Fruit fly (Drosophila melanogaster) whole organism, embryonic: Measurements from ENCODE around the gene CG43072.

Experiments
- Asciz ChIP-seq: fragments of 200-800 bp; sonication (Bioruptor generic); optimal IDR thresholded peaks from 2 replicates; lab custom pipeline; 2017; ENCODE audit warnings: missing biosample characterization, mild to moderate bottlenecking, missing genetic modification characterization, missing genetic modification reagents
- Bgb ChIP-seq: fragments of 200-800 bp; sonication (Bioruptor generic); IDR thresholded peaks from 2 replicates; pipeline ENCODE4 v1.3.6; 2022; ENCODE audit warnings: missing biosample characterization, missing genetic modification characterization; ENCODE audit not compliant: partially characterized antibody
- C15 ChIP-seq: fragments of 200-800 bp; sonication (Bioruptor generic); IDR thresholded peaks from 3 replicates; pipeline ENCODE4 v1.3.6; 2022; ENCODE audit warnings: missing biosample characterization, missing genetic modification characterization
- CG10209 ChIP-seq: fragments of 200-800 bp; sonication (Bioruptor generic); optimal IDR thresholded peaks from 3 replicates; lab custom pipeline; 2017; ENCODE audit warnings: missing biosample characterization, mild to moderate bottlenecking, missing genetic modification characterization, missing genetic modification reagents
- CG11695 ChIP-seq: fragments of 200-800 bp; sonication (Bioruptor generic); IDR thresholded peaks from 3 replicates; pipeline ENCODE4 v1.3.6; 2022; ENCODE audit warnings: missing biosample characterization, missing genetic modification characterization
- CG12071 ChIP-seq: fragments of 200-800 bp; sonication (Bioruptor generic); optimal IDR thresholded peaks from 3 replicates; lab custom pipeline; 2018; ENCODE audit warnings: missing biosample characterization, mild to moderate bottlenecking, missing genetic modification characterization
- CG12744 ChIP-seq: fragments of 200-800 bp; sonication (Bioruptor generic); optimal IDR thresholded peaks from 2 replicates; lab custom pipeline; 2016; ENCODE audit warnings: missing biosample characterization, missing genetic modification characterization
- CG12769 ChIP-seq: fragments of 200-800 bp; sonication (Bioruptor generic); optimal IDR thresholded peaks from 2 replicates; lab custom pipeline; 2019; ENCODE audit warnings: missing biosample characterization, mild to moderate bottlenecking, missing genetic modification characterization, moderate library complexity
- CG14441 ChIP-seq: fragments of 200-800 bp; sonication (Bioruptor generic); IDR thresholded peaks from 2 replicates; pipeline ENCODE4 v1.3.6; 2022; ENCODE audit warnings: missing biosample characterization, missing genetic modification characterization
- CG15514 ChIP-seq: fragments of 200-800 bp; sonication (Bioruptor generic); optimal IDR thresholded peaks from 3 replicates; lab custom pipeline; 2017; ENCODE audit warnings: missing biosample characterization, missing genetic modification characterization, mild to moderate bottlenecking, moderate library complexity, missing genetic modification reagents
- CG17568 ChIP-seq: fragments of 200-800 bp; sonication (Bioruptor generic); optimal IDR thresholded peaks from 2 replicates; lab custom pipeline; 2018; ENCODE audit warnings: missing biosample characterization, mild to moderate bottlenecking, missing genetic modification characterization, moderate library complexity
- CG17829 ChIP-seq: fragments of 200-800 bp; optimal IDR thresholded peaks from 2 replicates; lab custom pipeline; 2019; ENCODE audit warnings: missing biosample characterization, mild to moderate bottlenecking, missing genetic modification characterization, moderate library complexity
- CG1832 ChIP-seq: fragments of 200-800 bp; sonication (Bioruptor generic); optimal IDR thresholded peaks from 2 replicates; lab custom pipeline; 2017; ENCODE audit warnings: missing biosample characterization, mild to moderate bottlenecking, missing genetic modification characterization, inconsistent platforms
- CG6854 ChIP-seq: fragments of 200-800 bp; sonication (Bioruptor generic); optimal IDR thresholded peaks from 3 replicates; lab custom pipeline; 2017; ENCODE audit warnings: missing biosample characterization, mild to moderate bottlenecking, missing genetic modification characterization
- CrebB ChIP-seq: fragments of 200-800 bp; sonication (Bioruptor generic); optimal IDR thresholded peaks from 3 replicates; lab custom pipeline; 2018; ENCODE audit warnings: missing biosample characterization, mild to moderate bottlenecking, missing genetic modification characterization
- Deaf1 ChIP-seq: fragments of 200-800 bp; optimal IDR thresholded peaks from 3 replicates; lab custom pipeline; 2019; ENCODE audit warnings: missing biosample characterization, mild to moderate bottlenecking, missing genetic modification characterization, moderate library complexity
- Fer1 ChIP-seq: fragments of 200-800 bp; sonication (Bioruptor generic); optimal IDR thresholded peaks from 2 replicates; lab custom pipeline; 2017; ENCODE audit warnings: missing biosample characterization, mild to moderate bottlenecking, missing genetic modification characterization
- HHEX ChIP-seq: fragments of 200-800 bp; sonication (Bioruptor generic); optimal IDR thresholded peaks from 3 replicates; lab custom pipeline; 2017; ENCODE audit warnings: missing biosample characterization, mild to moderate bottlenecking, missing genetic modification characterization, missing genetic modification reagents
- Hmr ChIP-seq: fragments of 200-800 bp; sonication (Bioruptor generic); optimal IDR thresholded peaks from 3 replicates; lab custom pipeline; 2017; ENCODE audit warnings: mild to moderate bottlenecking, missing biosample characterization, missing genetic modification reagents, missing genetic modification characterization
- Nf-YC ChIP-seq: fragments of 200-800 bp; optimal IDR thresholded peaks from 3 replicates; lab custom pipeline; 2019; ENCODE audit warnings: missing biosample characterization, mild to moderate bottlenecking, missing genetic modification characterization, moderate library complexity
- NfI ChIP-seq: fragments of 200-800 bp; sonication (Bioruptor generic); optimal IDR thresholded peaks from 3 replicates; lab custom pipeline; 2018; ENCODE audit warnings: missing biosample characterization, mild to moderate bottlenecking, missing genetic modification characterization, moderate library complexity
- Sox100B ChIP-seq: fragments of 200-800 bp; sonication (Bioruptor generic); optimal IDR thresholded peaks from 3 replicates; lab custom pipeline; 2018; ENCODE audit warnings: missing biosample characterization, mild to moderate bottlenecking, missing genetic modification characterization
- abd-A ChIP-seq: fragments of 200-800 bp; sonication (Bioruptor generic); optimal IDR thresholded peaks from 3 replicates; lab custom pipeline; 2019; ENCODE audit warnings: missing biosample characterization, mild to moderate bottlenecking, missing genetic modification characterization, moderate library complexity
- ato ChIP-seq: fragments of 200-800 bp; sonication (Bioruptor generic); IDR thresholded peaks from 2 replicates; pipeline ENCODE4 v1.3.6; 2022; ENCODE audit warnings: missing biosample characterization, missing genetic modification characterization; ENCODE audit not compliant: partially characterized antibody
- bbx ChIP-seq: fragments of 200-800 bp; sonication (Bioruptor generic); IDR thresholded peaks from 2 replicates; pipeline ENCODE4 v1.3.6; 2022; ENCODE audit warnings: missing biosample characterization, missing genetic modification characterization; ENCODE audit not compliant: partially characterized antibody
- bowl ChIP-seq: fragments of 200-800 bp; sonication (Bioruptor generic); IDR thresholded peaks from 2 replicates; pipeline ENCODE4 v1.3.6; 2022; ENCODE audit warnings: missing biosample characterization, missing genetic modification characterization
- cad ChIP-seq: fragments of >200 bp; optimal IDR thresholded peaks from 2 replicates; lab custom pipeline; 2017; ENCODE audit warnings: missing biosample characterization, missing genetic modification characterization
- caup ChIP-seq: fragments of 200-800 bp; sonication (Bioruptor generic); optimal IDR thresholded peaks from 3 replicates; lab custom pipeline; 2017; ENCODE audit warnings: missing biosample characterization, mild to moderate bottlenecking, missing genetic modification characterization, moderate library complexity; ENCODE audit not compliant: severe bottlenecking
- chinmo ChIP-seq: fragments of 200-800 bp; sonication (Bioruptor generic); IDR thresholded peaks from 4 replicates; pipeline ENCODE4 v1.3.6; 2022; ENCODE audit warnings: missing biosample characterization, missing genetic modification characterization; ENCODE audit not compliant: partially characterized antibody
- ci ChIP-seq: fragments of 200-800 bp; sonication (Bioruptor generic); IDR thresholded peaks from 3 replicates; pipeline ENCODE4 v1.3.6; 2022; ENCODE audit warnings: missing biosample characterization, missing genetic modification characterization
- crp ChIP-seq, 2 experiments: fragments of 200-800 bp; sonication (Bioruptor generic); optimal IDR thresholded peaks; 2 replicates in 1 of 2; 3 replicates in 1 of 2; lab custom pipeline; 2017; ENCODE audit warnings: missing biosample characterization in 2 of 2, missing genetic modification characterization in 2 of 2, mild to moderate bottlenecking in 1 of 2, moderate library complexity in 1 of 2
- grau ChIP-seq: fragments of 200-800 bp; optimal IDR thresholded peaks from 3 replicates; lab custom pipeline; 2019; ENCODE audit warnings: missing biosample characterization, mild to moderate bottlenecking, missing genetic modification characterization, moderate library complexity
- lab ChIP-seq: fragments of 200-800 bp; sonication (Bioruptor generic); optimal IDR thresholded peaks from 3 replicates; lab custom pipeline; 2017; ENCODE audit warnings: missing biosample characterization, missing genetic modification characterization, mild to moderate bottlenecking, moderate library complexity, missing genetic modification reagents
- lbe ChIP-seq: fragments of 200-800 bp; sonication (Bioruptor generic); optimal IDR thresholded peaks from 2 replicates; lab custom pipeline; 2016; ENCODE audit warnings: missing biosample characterization, mild to moderate bottlenecking, missing genetic modification characterization
- lilli ChIP-seq: fragments of 200-800 bp; sonication (Bioruptor generic); optimal IDR thresholded peaks from 3 replicates; lab custom pipeline; 2016; ENCODE audit warnings: missing biosample characterization, missing genetic modification characterization
- nau ChIP-seq: fragments of 200-800 bp; sonication (Bioruptor generic); optimal IDR thresholded peaks from 3 replicates; lab custom pipeline; 2017; ENCODE audit warnings: missing biosample characterization, mild to moderate bottlenecking, missing genetic modification characterization, missing genetic modification reagents
- onecut ChIP-seq: fragments of 200-800 bp; sonication (Bioruptor generic); IDR thresholded peaks from 2 replicates; pipeline ENCODE4 v1.3.6; 2022; ENCODE audit warnings: missing biosample characterization, missing genetic modification characterization
- pfk ChIP-seq: fragments of 200-800 bp; sonication (Bioruptor generic); optimal IDR thresholded peaks from 2 replicates; lab custom pipeline; 2018; ENCODE audit warnings: missing biosample characterization, mild to moderate bottlenecking, missing genetic modification characterization, moderate library complexity
- pita ChIP-seq: fragments of 200-800 bp; sonication (Bioruptor generic); optimal IDR thresholded peaks from 2 replicates; lab custom pipeline; 2017; ENCODE audit warnings: missing biosample characterization, mild to moderate bottlenecking, missing genetic modification characterization
- rib ChIP-seq: fragments of 200-800 bp; sonication (Bioruptor generic); IDR thresholded peaks from 2 replicates; pipeline ENCODE4 v1.3.6; 2022; ENCODE audit warnings: missing biosample characterization, missing genetic modification characterization
- ro ChIP-seq: fragments of 200-800 bp; sonication (Bioruptor generic); IDR thresholded peaks from 2 replicates; pipeline ENCODE4 v1.3.6; 2022; ENCODE audit warnings: missing biosample characterization, missing genetic modification characterization
- scrt ChIP-seq: fragments of 200-800 bp; sonication (Bioruptor generic); optimal IDR thresholded peaks from 2 replicates; lab custom pipeline; 2018; ENCODE audit warnings: missing biosample characterization, mild to moderate bottlenecking, missing genetic modification characterization, moderate library complexity
- sim ChIP-seq: fragments of 200-800 bp; sonication (Bioruptor generic); IDR thresholded peaks from 2 replicates; pipeline ENCODE4 v1.3.6; 2022; ENCODE audit warnings: missing biosample characterization, missing genetic modification characterization
- sqz ChIP-seq: fragments of 200-800 bp; sonication (Bioruptor generic); optimal IDR thresholded peaks from 3 replicates; lab custom pipeline; 2018; ENCODE audit warnings: missing biosample characterization, mild to moderate bottlenecking, missing genetic modification characterization
- stwl ChIP-seq: fragments of 200-800 bp; sonication (Bioruptor generic); optimal IDR thresholded peaks from 3 replicates; lab custom pipeline; 2018; ENCODE audit warnings: missing biosample characterization, mild to moderate bottlenecking, missing genetic modification characterization, moderate library complexity
- tap ChIP-seq: fragments of 200-800 bp; optimal IDR thresholded peaks from 3 replicates; lab custom pipeline; 2019; ENCODE audit warnings: missing biosample characterization, mild to moderate bottlenecking, missing genetic modification characterization, moderate library complexity
- yki ChIP-seq: fragments of >200 bp; optimal IDR thresholded peaks from 3 replicates; lab custom pipeline; 2018
- z ChIP-seq: fragments of 200-800 bp; sonication (Bioruptor generic); IDR thresholded peaks from 3 replicates; pipeline ENCODE4 v1.3.6; 2022; ENCODE audit warnings: missing biosample characterization, missing genetic modification characterization

Gene CG43072

DNA sequence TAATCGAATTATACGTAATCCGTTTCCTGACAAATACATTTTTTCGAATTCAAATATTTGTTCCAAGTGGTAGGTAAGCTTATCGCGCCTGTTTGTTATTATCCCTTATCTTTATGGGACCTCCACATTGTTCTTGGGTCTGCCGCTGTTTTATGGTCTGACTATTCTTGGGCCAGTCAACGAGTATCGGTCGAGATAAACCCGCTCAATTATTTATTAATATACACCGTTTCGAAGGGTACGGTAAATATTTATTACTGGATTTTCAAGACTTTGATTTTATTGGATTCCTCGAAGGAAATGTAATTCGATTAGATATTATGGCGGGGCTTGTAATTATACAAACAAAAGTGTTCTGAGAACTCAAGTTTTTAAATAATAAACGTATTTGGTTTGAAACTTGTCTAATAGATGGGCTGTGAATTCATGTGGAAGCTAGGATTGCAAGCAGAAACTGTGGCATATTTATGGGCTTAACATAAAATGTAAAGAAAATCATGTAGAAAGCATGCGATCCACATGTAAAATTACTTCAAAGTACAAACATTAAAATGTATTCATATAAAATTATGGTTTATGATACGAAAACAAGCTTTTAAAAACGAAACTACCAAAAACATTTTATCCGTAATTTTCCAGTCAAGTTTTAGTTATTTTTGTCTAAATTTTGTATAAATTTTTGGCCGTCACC lies at the start of gene CG43072 (continued):
- TF ChIP-seq scrt (GFP tag; lab: Kevin White, UChicago) (peak; percentile 20), pfk (GFP tag; lab: Kevin White, UChicago) (peak; percentile 27), Asciz (GFP tag; lab: Kevin White, UChicago) (peak; percentile 17), cad (peak; percentile 30), nau (peak; percentile 25), Bgb (peak; percentile 67), grau (tag; lab: Kevin White, UChicago) (peak; percentile 27), lab (GFP tag; lab: Kevin White, UChicago) (peak; percentile 25), HHEX (GFP tag; lab: Kevin White, UChicago) (peak; percentile 45), CG17568 (GFP tag; lab: Kevin White, UChicago) (peak; percentile 80), stwl (tag; lab: Kevin White, UChicago) (peak; percentile 49), CG15514 (GFP tag; lab: Kevin White, UChicago) (no peak), NfI (GFP tag; lab: Kevin White, UChicago) (no peak), pita (peak; percentile 63), Nf-YC (tag; lab: Kevin White, UChicago) (peak; percentile 39), crp (GFP tag; optimal IDR thresholded peaks at IDR 0.05; lab: Kevin White, UChicago) (no peak), CG10209 (GFP tag; lab: Kevin White, UChicago) (no peak), lilli (GFP tag; lab: Kevin White, UChicago) (peak; percentile 9), Fer1 (GFP tag; lab: Kevin White, UChicago) (peak; percentile 59), CG17829 (tag; lab: Kevin White, UChicago) (peak; percentile 2), ato (GFP tag; lab: Robert Waterston, UW) (no peak), sim (GFP tag; lab: Robert Waterston, UW) (no peak), sqz (GFP tag; lab: Kevin White, UChicago) (peak; percentile 43), CG11695 (no peak), bbx (GFP tag; lab: Robert Waterston, UW) (0 out of 2 replicates have a peak, but pooled peaks have one; percentile 43), CG12744 (GFP tag; lab: Kevin White, UChicago) (peak; percentile 10), Hmr (GFP tag; lab: Kevin White, UChicago) (peak; percentile 52), tap (tag; lab: Kevin White, UChicago) (peak; percentile 59), ro (no peak), Sox100B (GFP tag; lab: Kevin White, UChicago) (no peak)

DNA sequence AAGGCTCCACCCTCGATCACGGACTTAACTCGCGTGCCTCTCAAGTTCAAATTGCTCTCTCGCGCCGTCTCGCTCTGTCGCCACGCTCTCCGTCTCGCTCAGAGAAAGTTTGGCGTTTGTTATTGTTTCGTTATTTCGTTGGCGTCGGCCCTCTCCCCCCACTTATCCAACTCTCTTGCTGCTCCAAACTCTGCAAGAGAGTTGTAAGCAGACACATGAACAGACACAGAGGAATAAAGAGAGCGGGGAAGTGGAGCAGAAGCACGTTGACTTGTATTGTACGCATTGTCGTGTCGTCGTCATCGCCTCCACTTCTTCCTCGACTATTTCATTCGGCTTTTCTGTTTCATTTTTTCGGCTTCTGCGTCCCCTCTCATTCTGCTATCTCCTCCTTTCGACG lies 42.3 kb upstream of the CG43072 start:
- TF ChIP-seq bowl (GFP tag; lab: Robert Waterston, UW) (no peak), Deaf1 (tag; lab: Kevin White, UChicago) (peak; percentile 78), ci (GFP tag; lab: Robert Waterston, UW) (peak; percentile 50; the same call in 1 of the 3 replicates), caup (no peak), z (GFP tag; lab: Robert Waterston, UW) (0 out of 3 replicates have a peak, but pooled peaks have one; percentile 38), rib (peak; percentile 23; the same call in 1 of the 2 replicates), C15 (GFP tag; lab: Robert Waterston, UW) (no peak), CrebB (no peak), chinmo (peak; percentile 59; the same call in 1 of the 4 replicates), abd-A (tag; lab: Kevin White, UChicago) (peak; percentile 10), yki (lab: Kevin White, UChicago) (peak; percentile 74), CG1832 (GFP tag; lab: Kevin White, UChicago) (peak; percentile 63), CG12071 (no peak), lbe (GFP tag; lab: Kevin White, UChicago) (peak; percentile 14), CG14441 (GFP tag; lab: Robert Waterston, UW) (no peak), onecut (no peak), CG12769 (tag; lab: Kevin White, UChicago) (peak; percentile 36), CG6854 (GFP tag; lab: Kevin White, UChicago) (peak; percentile 20)
